Worm (Caenorhabditis elegans) whole organism, late embryonic: ENCODE data around the gene slcr-46.2.

ENCODE experiments used
- F13H6.1 ChIP-seq: sonication (generic microtip); optimal IDR thresholded peaks from 2 replicates; lab custom pipeline; 2016; ENCODE audit warnings: missing genetic modification characterization, missing compliant biosample characterization
- dmd-4 ChIP-seq: sonication (generic microtip); optimal IDR thresholded peaks from 2 replicates; lab custom pipeline; 2016; ENCODE audit warnings: borderline replicate concordance, missing genetic modification characterization, missing compliant biosample characterization
- zip-5 ChIP-seq: sonication (generic microtip); optimal IDR thresholded peaks from 2 replicates; lab custom pipeline; 2016; ENCODE audit warnings: missing genetic modification characterization, missing compliant biosample characterization

DNA sequence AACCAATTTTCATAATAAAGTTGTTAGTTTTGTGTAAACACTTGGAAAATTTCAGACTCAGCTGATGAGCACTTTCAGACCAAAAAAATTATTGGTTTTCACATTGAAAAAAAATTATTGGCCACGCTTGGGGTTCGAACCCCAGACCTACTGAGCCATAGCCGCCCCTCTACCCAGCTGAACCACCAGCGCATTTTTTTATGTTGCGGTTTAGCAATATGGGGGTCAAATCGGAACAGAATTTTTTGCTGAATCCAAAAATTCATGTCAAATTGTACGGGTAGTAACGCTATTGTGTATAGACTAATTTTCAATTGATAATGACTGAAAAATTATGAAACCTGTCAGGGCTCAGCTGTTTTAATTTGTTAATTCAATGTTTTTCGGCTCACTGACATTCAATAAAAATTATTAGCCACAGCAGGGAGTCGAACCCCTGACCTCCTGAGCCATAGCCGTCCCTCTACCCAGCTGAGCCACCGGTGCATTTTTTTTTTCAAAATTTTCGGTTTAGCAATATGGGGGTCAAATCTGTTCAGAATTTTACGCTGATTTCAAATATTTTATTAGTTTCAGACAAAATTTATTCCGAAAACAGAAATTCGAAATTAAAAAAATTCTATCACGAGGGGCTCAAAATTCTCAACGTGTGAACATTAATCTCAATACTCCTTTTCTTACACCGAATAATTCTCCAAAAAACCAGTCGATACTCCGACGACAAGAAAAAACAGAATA, 6.8 kb upstream of the slcr-46.2 start:
- TF ChIP-seq zip-5 (tag; lab: Kevin White, UChicago) (no peak), F13H6.1 (no peak), dmd-4 (no peak)
